Worm (Caenorhabditis elegans): Measurements from ENCODE around the gene dpy-2.

dpy-2 gene

ce11 chrII:6741428-6741827 is 27.3 kb downstream of the dpy-2 start, which contains the start of gene exos-8 (continued):
- TF ChIP-seq C38D4.7 (GFP tag; optimal IDR thresholded peaks at IDR 0.05): no peak
- TF ChIP-seq pha-4 (tag; optimal IDR thresholded peaks at IDR 0.05): no peak
- TF ChIP-seq hlh-6 (tag; optimal IDR thresholded peaks at IDR 0.05): peak; percentile 39
- no peak for TF ChIP-seq ceh-24 (tag; optimal IDR thresholded peaks at IDR 0.05)
- no peak for TF ChIP-seq ceh-45 (GFP tag; IDR thresholded peaks at IDR 0.05)
- TF ChIP-seq odd-2 (tag; optimal IDR thresholded peaks at IDR 0.05): no peak
- TF ChIP-seq hlh-8 (tag; optimal IDR thresholded peaks at IDR 0.05): peak; percentile 76
- TF ChIP-seq Y22D7AL.16 (tag; optimal IDR thresholded peaks at IDR 0.05): no peak
- peak; percentile 90 for TF ChIP-seq ceh-2 (tag; optimal IDR thresholded peaks at IDR 0.05)
- TF ChIP-seq hlh-30 (tag; optimal IDR thresholded peaks at IDR 0.05; ENCODE audit: insufficient read depth): no peak
- TF ChIP-seq ttx-3 (tag; optimal IDR thresholded peaks at IDR 0.05): peak; percentile 49
- TF ChIP-seq pros-1 (tag; optimal IDR thresholded peaks at IDR 0.05): no peak
- TF ChIP-seq C08G9.2 (tag; optimal IDR thresholded peaks at IDR 0.05): peak; percentile 93
- TF ChIP-seq unc-42 (tag; optimal IDR thresholded peaks at IDR 0.05): peak; percentile 85
- TF ChIP-seq eyg-1 (tag; optimal IDR thresholded peaks at IDR 0.05): no peak
- no peak for TF ChIP-seq ama-1 (optimal IDR thresholded peaks at IDR 0.05)

DNA sequence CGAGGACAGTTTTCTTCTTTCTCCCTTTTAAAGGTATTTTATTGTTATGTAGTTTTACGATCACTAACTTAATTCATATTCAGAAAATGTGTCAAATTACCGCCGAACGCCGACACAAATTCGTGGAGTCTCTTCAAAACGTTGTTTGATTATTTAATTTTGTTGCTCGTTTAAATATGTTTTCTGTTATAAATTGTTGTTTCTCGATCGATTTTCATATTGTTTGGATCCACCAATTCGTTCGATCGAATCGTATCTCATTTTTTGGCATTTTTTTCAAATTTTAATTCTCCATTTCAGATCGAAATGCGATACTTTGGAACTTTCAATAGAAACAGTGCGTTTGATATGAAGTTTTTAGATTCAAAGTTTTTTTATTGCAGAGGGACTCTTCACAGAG is 28.5 kb downstream of the dpy-2 start, which contains the start of gene F41G3.6:
TSS of gene F41G3.6 (plus strand) at position 301 of the 400 bp plus-strand sequence.
- TF ChIP-seq nfya-1 (tag; optimal IDR thresholded peaks at IDR 0.05) (no peak), ama-1 (optimal IDR thresholded peaks at IDR 0.05) (no peak), ceh-18 (tag; optimal IDR thresholded peaks at IDR 0.05) (no peak), fax-1 (tag; optimal IDR thresholded peaks at IDR 0.05) (no peak), Y22D7AL.16 (tag; optimal IDR thresholded peaks at IDR 0.05) (no peak), sox-2 (GFP tag; IDR thresholded peaks at IDR 0.05) (no peak), ceh-9 (tag; optimal IDR thresholded peaks at IDR 0.05) (no peak), pha-2 (tag; optimal IDR thresholded peaks at IDR 0.05) (no peak), ceh-48 (tag; optimal IDR thresholded peaks at IDR 0.05) (no peak), elt-2 (tag; optimal IDR thresholded peaks at IDR 0.05) (no peak), fkh-10 (GFP tag; optimal IDR thresholded peaks at IDR 0.05) (no peak), sox-4 (tag; optimal IDR thresholded peaks at IDR 0.05) (no peak), ceh-24 (tag; optimal IDR thresholded peaks at IDR 0.05) (no peak), ceh-19 (GFP tag; optimal IDR thresholded peaks at IDR 0.05) (no peak), hlh-8 (tag; optimal IDR thresholded peaks at IDR 0.05) (no peak), ceh-34 (tag; optimal IDR thresholded peaks at IDR 0.05) (no peak), K02D7.2 (tag; optimal IDR thresholded peaks at IDR 0.05) (no peak), unc-86 (tag; optimal IDR thresholded peaks at IDR 0.05) (no peak), dmd-4 (tag; optimal IDR thresholded peaks at IDR 0.05; ENCODE audit: borderline replicate concordance) (no peak)

- no peak for TF ChIP-seq nfya-1 (tag; optimal IDR thresholded peaks at IDR 0.05)
These were observed 30.6 kb downstream of the dpy-2 start, which contains the start of gene ins-15 for ce11 chrII:6744648-6745047. Gene ins-15 (minus strand): TSS chrII:6744748.

- TF ChIP-seq unc-55 (GFP tag; optimal IDR thresholded peaks at IDR 0.05): no peak
- TF ChIP-seq rnt-1 (tag; optimal IDR thresholded peaks at IDR 0.05): no peak
- TF ChIP-seq odd-2 (tag; optimal IDR thresholded peaks at IDR 0.05): no peak
- TF ChIP-seq ceh-2 (tag; optimal IDR thresholded peaks at IDR 0.05): no peak
- no peak for TF ChIP-seq nhr-11 (tag; optimal IDR thresholded peaks at IDR 0.05)
These were observed 31.7 kb downstream of the dpy-2 start, which contains the start of gene ins-14 for ce11 chrII:6745783-6746182. Gene ins-14 (minus strand): TSS chrII:6745814.

DNA sequence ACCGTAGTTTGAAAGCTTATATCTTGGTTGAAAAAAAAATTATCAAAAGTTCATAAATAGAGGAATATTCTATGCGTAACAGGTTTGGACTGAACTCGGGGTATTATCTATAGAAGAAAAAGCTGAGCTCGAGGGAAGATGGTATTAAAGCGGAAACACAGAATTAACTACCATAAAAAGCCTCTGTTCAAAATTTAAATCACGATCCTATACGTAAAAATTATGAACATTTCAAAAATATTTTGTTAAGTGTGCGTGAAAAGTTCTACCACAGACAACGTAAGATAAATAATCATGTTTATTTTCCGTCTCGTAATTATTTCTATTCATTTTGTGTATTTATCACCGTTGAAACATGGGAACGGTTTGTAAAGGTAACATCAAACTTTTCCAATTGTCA is 32.3 kb downstream of the dpy-2 start, which contains the start of gene F41G3.5:
TSS of gene F41G3.5 (plus strand) at position 301 of the 400 bp plus-strand sequence.
- TF ChIP-seq C38D4.7 (GFP tag; optimal IDR thresholded peaks at IDR 0.05): no peak
- TF ChIP-seq ceh-45 (GFP tag; IDR thresholded peaks at IDR 0.05): no peak
- TF ChIP-seq elt-4 (tag; optimal IDR thresholded peaks at IDR 0.05): no peak
- no peak for TF ChIP-seq elt-2 (tag; optimal IDR thresholded peaks at IDR 0.05)
- no peak for TF ChIP-seq ceh-9 (tag; optimal IDR thresholded peaks at IDR 0.05)
